Worm (Caenorhabditis elegans) whole organism, midembryonic: ENCODE data around the gene ssr-2.

Experiments used
- T22C8.4 ChIP-seq: fragments of 200-800 bp; sonication (Bioruptor generic); IDR thresholded peaks from 2 replicates; pipeline ENCODE4 v1.3.6; 2022; ENCODE audit warnings: missing genetic modification characterization, missing compliant biosample characterization
- cog-1 ChIP-seq: sonication (generic microtip); optimal IDR thresholded peaks from 2 replicates; lab custom pipeline; 2016; ENCODE audit warnings: missing genetic modification characterization, missing compliant biosample characterization
- flt-1 ChIP-seq: fragments of 200-800 bp; sonication (Bioruptor generic); IDR thresholded peaks from 2 replicates; pipeline ENCODE4 v1.3.6; 2022; ENCODE audit warnings: missing genetic modification characterization, missing compliant biosample characterization
- klf-2 ChIP-seq: fragments of 200-800 bp; sonication (Bioruptor generic); conservative IDR thresholded peaks from 2 replicates; pipeline ENCODE4 v1.3.6; 2022; ENCODE audit warnings: missing genetic modification reagents, missing genetic modification characterization, missing compliant biosample characterization
- med-1 ChIP-seq: sonication (generic microtip); optimal IDR thresholded peaks from 2 replicates; lab custom pipeline; 2017; ENCODE audit warnings: missing genetic modification characterization, mild to moderate bottlenecking, missing compliant biosample characterization, antibody characterized with exemption, missing genetic modification reagents; ENCODE audit not compliant: insufficient read depth
- ref-1 ChIP-seq: fragments of 200-800 bp; sonication (Bioruptor generic); conservative IDR thresholded peaks from 2 replicates; pipeline ENCODE4 v1.3.6; 2022; ENCODE audit warnings: missing genetic modification reagents, missing genetic modification characterization, missing compliant biosample characterization
- tab-1 ChIP-seq: fragments of 200-800 bp; sonication (Bioruptor generic); IDR thresholded peaks from 2 replicates; pipeline ENCODE4 v1.3.6; 2022; ENCODE audit warnings: missing genetic modification characterization, missing compliant biosample characterization
- ztf-23 ChIP-seq: fragments of 200-800 bp; sonication (Bioruptor generic); IDR thresholded peaks from 2 replicates; pipeline ENCODE4 v1.3.6; 2022; ENCODE audit warnings: missing genetic modification reagents, missing genetic modification characterization, missing compliant biosample characterization
- ztf-29 ChIP-seq: fragments of 200-800 bp; sonication (Bioruptor generic); IDR thresholded peaks from 2 replicates; pipeline ENCODE4 v1.3.6; 2022; ENCODE audit warnings: missing genetic modification reagents, missing genetic modification characterization, missing compliant biosample characterization

- TF ChIP-seq flt-1 (GFP tag; lab: Robert Waterston, UW) (no peak), ztf-29 (GFP tag; lab: Robert Waterston, UW) (no peak), T22C8.4 (GFP tag; lab: Robert Waterston, UW) (no peak), med-1 (GFP tag; lab: Kevin White, UChicago) (no peak), cog-1 (no peak), ref-1 (GFP tag; lab: Robert Waterston, UW) (no peak), klf-2 (GFP tag; lab: Robert Waterston, UW) (no peak), tab-1 (GFP tag; lab: Robert Waterston, UW) (no peak), ztf-23 (no peak)
These were observed 8.7 kb downstream of the ssr-2 start for ce11 chrX:2818899-2819298.
